Fruit fly (Drosophila melanogaster) whole organism, embryonic: ENCODE data around the gene wrm2.
A peak's percentile ranks its signal among the peaks of the same experiment; 100 is the strongest.

Experiments used
- CG10959 ChIP-seq: fragments of 200-800 bp; sonication (Bioruptor generic); IDR thresholded peaks from 2 replicates; pipeline ENCODE4 v1.3.6; 2022; ENCODE audit warnings: missing biosample characterization, missing genetic modification characterization
- CG12155 ChIP-seq: fragments of 200-800 bp; sonication (Bioruptor generic); optimal IDR thresholded peaks from 3 replicates; lab custom pipeline; 2016; ENCODE audit warnings: missing biosample characterization, missing genetic modification characterization
- CG1233 ChIP-seq: fragments of 200-800 bp; sonication (Bioruptor generic); optimal IDR thresholded peaks from 4 replicates; lab custom pipeline; 2018; ENCODE audit warnings: missing biosample characterization, mild to moderate bottlenecking, missing genetic modification characterization
- CG12744 ChIP-seq: fragments of 200-800 bp; sonication (Bioruptor generic); optimal IDR thresholded peaks from 2 replicates; lab custom pipeline; 2016; ENCODE audit warnings: missing biosample characterization, missing genetic modification characterization
- CG13424 ChIP-seq: fragments of 200-800 bp; sonication (Bioruptor generic); optimal IDR thresholded peaks from 2 replicates; lab custom pipeline; 2019; ENCODE audit warnings: missing biosample characterization, mild to moderate bottlenecking, missing genetic modification characterization, moderate library complexity
- CG14965 ChIP-seq: fragments of 200-800 bp; sonication (Bioruptor generic); optimal IDR thresholded peaks from 2 replicates; lab custom pipeline; 2016; ENCODE audit warnings: missing biosample characterization, missing genetic modification characterization, borderline replicate concordance
- CG17385 ChIP-seq: fragments of 200-800 bp; sonication (Bioruptor generic); optimal IDR thresholded peaks from 3 replicates; lab custom pipeline; 2018; ENCODE audit warnings: missing biosample characterization, mild to moderate bottlenecking, missing genetic modification characterization
- CG18011 ChIP-seq: fragments of 200-800 bp; sonication (Bioruptor generic); optimal IDR thresholded peaks from 2 replicates; lab custom pipeline; 2017; ENCODE audit warnings: missing biosample characterization, missing genetic modification characterization, mild to moderate bottlenecking, moderate library complexity, missing genotype
- CG2116 ChIP-seq: fragments of 200-800 bp; sonication (Bioruptor generic); optimal IDR thresholded peaks from 3 replicates; lab custom pipeline; 2018; ENCODE audit warnings: missing biosample characterization, mild to moderate bottlenecking, missing genetic modification characterization
- CG2199 ChIP-seq: fragments of 200-800 bp; sonication (Bioruptor generic); IDR thresholded peaks from 3 replicates; pipeline ENCODE4 v1.3.6; 2022; ENCODE audit warnings: missing biosample characterization, missing genetic modification characterization
- CG3065 ChIP-seq: fragments of 200-800 bp; sonication (Bioruptor generic); optimal IDR thresholded peaks from 2 replicates; lab custom pipeline; 2016; ENCODE audit warnings: missing biosample characterization, missing genetic modification characterization
- CG33213 ChIP-seq: fragments of 200-800 bp; sonication (Bioruptor generic); optimal IDR thresholded peaks from 3 replicates; lab custom pipeline; 2016; ENCODE audit warnings: missing biosample characterization, missing genetic modification characterization
- CG3726 ChIP-seq: fragments of 200-800 bp; sonication (Bioruptor generic); IDR thresholded peaks from 3 replicates; pipeline ENCODE4, ENCODE4 v1.3.6; 2022; ENCODE audit warnings: missing biosample characterization, missing genetic modification characterization
- CG3838 ChIP-seq: fragments of 200-800 bp; sonication (Bioruptor generic); optimal IDR thresholded peaks from 3 replicates; lab custom pipeline; 2016; ENCODE audit warnings: missing biosample characterization, missing genetic modification characterization
- CG4424 ChIP-seq: fragments of 200-800 bp; sonication (Bioruptor generic); optimal IDR thresholded peaks from 3 replicates; lab custom pipeline; 2016; ENCODE audit warnings: missing biosample characterization, missing genetic modification characterization
- CG5953 ChIP-seq: fragments of 200-800 bp; sonication (Bioruptor generic); IDR thresholded peaks from 2 replicates; pipeline ENCODE4 v1.3.6; 2022; ENCODE audit warnings: missing biosample characterization, missing genetic modification characterization
- CG7987 ChIP-seq: fragments of 200-800 bp; sonication (Bioruptor generic); optimal IDR thresholded peaks from 2 replicates; lab custom pipeline; 2018; ENCODE audit warnings: missing biosample characterization, mild to moderate bottlenecking, missing genetic modification characterization, moderate library complexity
- CG8359 ChIP-seq: fragments of 200-800 bp; sonication (Bioruptor generic); optimal IDR thresholded peaks from 2 replicates; lab custom pipeline; 2017; ENCODE audit warnings: missing biosample characterization, mild to moderate bottlenecking, missing genetic modification characterization, borderline replicate concordance
- CG8944 ChIP-seq: fragments of 200-800 bp; sonication (Bioruptor generic); optimal IDR thresholded peaks from 3 replicates; lab custom pipeline; 2016; ENCODE audit warnings: missing biosample characterization, missing genetic modification characterization
- Dbx ChIP-seq: fragments of 200-800 bp; sonication (Bioruptor generic); IDR thresholded peaks from 3 replicates; pipeline ENCODE4 v1.3.6; 2022; ENCODE audit warnings: missing biosample characterization, missing genetic modification characterization
- E2f2 ChIP-seq: fragments of 200-800 bp; sonication (Bioruptor generic); IDR thresholded peaks from 2 replicates; pipeline ENCODE4 v1.3.6; 2022; ENCODE audit warnings: missing biosample characterization, missing genetic modification characterization
- Fer1 ChIP-seq: fragments of 200-800 bp; sonication (Bioruptor generic); optimal IDR thresholded peaks from 2 replicates; lab custom pipeline; 2017; ENCODE audit warnings: missing biosample characterization, mild to moderate bottlenecking, missing genetic modification characterization
- Gug ChIP-seq: fragments of 200-800 bp; sonication (Bioruptor generic); IDR thresholded peaks from 4 replicates; pipeline ENCODE4 v1.3.6; 2022; ENCODE audit warnings: missing biosample characterization, missing genetic modification characterization
- Hr78 ChIP-seq, 2 experiments: fragments of 200-800 bp in 1 of 2; fragments of >200 bp in 1 of 2; sonication (Bioruptor generic) in 1 of 2; optimal IDR thresholded peaks; 2 replicates each; lab custom pipeline; 2017 to 2019; ENCODE audit warnings: missing biosample characterization in 2 of 2, missing genetic modification characterization in 2 of 2, mild to moderate bottlenecking in 1 of 2, moderate library complexity in 1 of 2
- Kr ChIP-seq: fragments of 200-800 bp; sonication (Bioruptor generic); optimal IDR thresholded peaks from 2 replicates; lab custom pipeline; 2017; ENCODE audit warnings: missing biosample characterization, mild to moderate bottlenecking, missing genetic modification characterization
- Lpt ChIP-seq: fragments of >200 bp; optimal IDR thresholded peaks from 2 replicates; lab custom pipeline; 2018; ENCODE audit warnings: missing biosample characterization, missing genetic modification characterization
- Max ChIP-seq: fragments of 200-800 bp; sonication (Bioruptor generic); optimal IDR thresholded peaks from 2 replicates; lab custom pipeline; 2016; ENCODE audit warnings: missing biosample characterization, mild to moderate bottlenecking, missing genetic modification characterization
- Med ChIP-seq: fragments of 200-800 bp; sonication (Bioruptor generic); peaks from one replicate; lab custom pipeline; 2016; ENCODE audit warnings: missing biosample characterization, missing genetic modification characterization, mild to moderate bottlenecking, inconsistent platforms, moderate library complexity
- Meics ChIP-seq: fragments of 200-800 bp; sonication (Bioruptor generic); optimal IDR thresholded peaks from 2 replicates; lab custom pipeline; 2017; ENCODE audit warnings: missing biosample characterization, mild to moderate bottlenecking, missing genetic modification characterization
- Scr ChIP-seq: fragments of 200-800 bp; sonication (Bioruptor generic); IDR thresholded peaks from 2 replicates; pipeline ENCODE4 v1.3.6; 2022; ENCODE audit warnings: missing biosample characterization, missing genetic modification characterization; ENCODE audit not compliant: partially characterized antibody
- ac ChIP-seq: fragments of 200-800 bp; sonication (Bioruptor generic); optimal IDR thresholded peaks from 3 replicates; lab custom pipeline; 2017; ENCODE audit warnings: missing biosample characterization, mild to moderate bottlenecking, missing genetic modification characterization
- amos ChIP-seq: fragments of 200-800 bp; sonication (Bioruptor generic); IDR thresholded peaks from 2 replicates; pipeline ENCODE4 v1.3.6; 2022; ENCODE audit warnings: missing biosample characterization, missing genetic modification characterization; ENCODE audit not compliant: partially characterized antibody
- ara ChIP-seq: fragments of 200-800 bp; sonication (Bioruptor generic); IDR thresholded peaks from 2 replicates; pipeline ENCODE4 v1.3.6; 2022; ENCODE audit warnings: missing biosample characterization, missing genetic modification characterization
- br ChIP-seq: fragments of >200 bp; optimal IDR thresholded peaks from 2 replicates; lab custom pipeline; 2017
- btn ChIP-seq: fragments of 200-800 bp; sonication (Bioruptor generic); optimal IDR thresholded peaks from 2 replicates; lab custom pipeline; 2016; ENCODE audit warnings: missing biosample characterization, missing genetic modification characterization
- dimm ChIP-seq: fragments of 200-800 bp; sonication (Bioruptor generic); IDR thresholded peaks from 2 replicates; pipeline ENCODE4 v1.3.6; 2022; ENCODE audit warnings: missing biosample characterization, missing genetic modification characterization
- eyg ChIP-seq: fragments of 200-800 bp; sonication (Bioruptor generic); optimal IDR thresholded peaks from 3 replicates; lab custom pipeline; 2016; ENCODE audit warnings: missing biosample characterization, missing genetic modification characterization
- grn ChIP-seq: fragments of 200-800 bp; sonication (Bioruptor generic); optimal IDR thresholded peaks from 3 replicates; lab custom pipeline; 2017; ENCODE audit warnings: missing biosample characterization, missing genetic modification characterization
- jigr1 ChIP-seq: fragments of 200-800 bp; sonication (Bioruptor generic); IDR thresholded peaks from 3 replicates; pipeline ENCODE4 v1.3.6; 2022; ENCODE audit warnings: missing biosample characterization, missing genetic modification characterization
- jumu ChIP-seq: fragments of 200-800 bp; sonication (Bioruptor generic); optimal IDR thresholded peaks from 3 replicates; lab custom pipeline; 2016; ENCODE audit warnings: missing biosample characterization, missing genetic modification characterization
- lola ChIP-seq, 3 experiments: fragments of >200 bp in 2 of 3; fragments of 200-800 bp in 1 of 3; sonication (Bioruptor generic) in 1 of 3; optimal IDR thresholded peaks; 2 replicates each; lab custom pipeline; 2017 to 2019; ENCODE audit warnings: missing biosample characterization in 3 of 3, missing genetic modification characterization in 3 of 3, mild to moderate bottlenecking in 1 of 3, moderate library complexity in 1 of 3
- onecut ChIP-seq: fragments of 200-800 bp; sonication (Bioruptor generic); IDR thresholded peaks from 2 replicates; pipeline ENCODE4 v1.3.6; 2022; ENCODE audit warnings: missing biosample characterization, missing genetic modification characterization
- pros ChIP-seq: fragments of 200-800 bp; sonication (Bioruptor generic); optimal IDR thresholded peaks from 3 replicates; lab custom pipeline; 2019; ENCODE audit warnings: missing biosample characterization, mild to moderate bottlenecking, missing genetic modification characterization, moderate library complexity
- row ChIP-seq: fragments of 200-800 bp; sonication (Bioruptor generic); IDR thresholded peaks from 3 replicates; pipeline ENCODE4 v1.3.6; 2022; ENCODE audit warnings: missing biosample characterization, missing genetic modification characterization
- salm ChIP-seq: fragments of 200-800 bp; sonication (Bioruptor generic); optimal IDR thresholded peaks from 2 replicates; lab custom pipeline; 2018; ENCODE audit warnings: missing biosample characterization, mild to moderate bottlenecking, missing genetic modification characterization
- sc ChIP-seq, 3 experiments: fragments of >200 bp in 2 of 3; fragments of 200-800 bp in 1 of 3; sonication (Bioruptor generic) in 1 of 3; optimal IDR thresholded peaks; 2 replicates in 2 of 3; 3 replicates in 1 of 3; lab custom pipeline; 2017; ENCODE audit warnings: mild to moderate bottlenecking in 1 of 3, missing biosample characterization in 1 of 3, missing genetic modification characterization in 1 of 3, missing genetic modification reagents in 1 of 3
- sd ChIP-seq: fragments of 200-800 bp; sonication (Bioruptor generic); optimal IDR thresholded peaks from 3 replicates; lab custom pipeline; 2018; ENCODE audit warnings: missing biosample characterization, mild to moderate bottlenecking, missing genetic modification characterization, moderate library complexity
- sqz ChIP-seq: fragments of 200-800 bp; sonication (Bioruptor generic); optimal IDR thresholded peaks from 3 replicates; lab custom pipeline; 2018; ENCODE audit warnings: missing biosample characterization, mild to moderate bottlenecking, missing genetic modification characterization
- tio ChIP-seq: fragments of 200-800 bp; sonication (Bioruptor generic); optimal IDR thresholded peaks from 2 replicates; lab custom pipeline; 2017; ENCODE audit warnings: missing biosample characterization, missing genetic modification characterization, inconsistent platforms
- zen ChIP-seq: fragments of 200-800 bp; sonication (Bioruptor generic); optimal IDR thresholded peaks from 3 replicates; lab custom pipeline; 2018; ENCODE audit warnings: missing biosample characterization, mild to moderate bottlenecking, missing genetic modification characterization, moderate library complexity
- zfh1 ChIP-seq: fragments of 200-800 bp; sonication (Bioruptor generic); IDR thresholded peaks from 3 replicates; pipeline ENCODE4 v1.3.6; 2022; ENCODE audit warnings: missing biosample characterization, missing genetic modification characterization

Gene wrm2

DNA sequence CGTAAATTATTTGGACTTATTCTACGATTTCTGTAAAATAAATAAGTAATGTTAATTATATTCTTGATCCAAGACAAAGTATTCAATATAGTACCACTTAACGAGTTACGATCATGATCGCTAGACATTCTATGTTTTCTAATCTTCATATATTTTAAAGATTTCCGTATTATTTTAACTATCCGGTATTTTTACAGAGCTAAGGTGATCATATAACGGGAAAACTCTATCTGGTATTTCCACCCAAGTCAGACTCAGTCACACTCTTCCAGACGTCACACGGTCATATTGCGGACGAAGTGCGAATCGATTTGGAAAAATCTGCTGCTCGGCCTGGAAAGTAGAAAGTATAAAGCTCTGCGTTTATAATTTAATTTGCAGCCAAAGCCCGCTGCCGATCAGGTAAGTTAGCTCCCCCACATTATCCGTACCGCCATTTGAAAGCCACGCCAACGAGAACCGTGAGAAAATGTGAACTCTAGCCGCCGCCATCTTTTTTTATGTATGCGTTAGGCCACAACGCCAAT, 4.3 kb upstream of the wrm2 start, which contains the start of the genes lark and eco (continued):
- TF ChIP-seq E2f2 (no peak; the same call in 1 of the 2 replicates), grn (GFP tag; lab: Kevin White, UChicago) (no peak), Dbx (GFP tag; lab: Robert Waterston, UW) (no peak), zfh1 (GFP tag; lab: Robert Waterston, UW) (no peak), CG13424 (tag; lab: Kevin White, UChicago) (no peak), CG3838 (GFP tag; lab: Kevin White, UChicago) (no peak), CG7987 (GFP tag; lab: Kevin White, UChicago) (no peak), CG18011 (GFP tag; lab: Kevin White, UChicago) (no peak), Fer1 (GFP tag; lab: Kevin White, UChicago) (peak; percentile 4), eyg (GFP tag; lab: Kevin White, UChicago) (no peak), CG8359 (GFP tag; lab: Kevin White, UChicago) (no peak), Kr (GFP tag; lab: Kevin White, UChicago) (no peak), ara (GFP tag; lab: Robert Waterston, UW) (no peak), sqz (no peak), CG10959 (GFP tag; lab: Robert Waterston, UW) (no peak), CG3726 (no peak), CG3065 (GFP tag; lab: Kevin White, UChicago) (no peak), amos (GFP tag; lab: Robert Waterston, UW) (peak; percentile 41; the same call in 1 of the 2 replicates), onecut (GFP tag; lab: Robert Waterston, UW) (peak; percentile 77), row (GFP tag; lab: Robert Waterston, UW) (peak; percentile 37; the same call in 2 of the 3 replicates), Gug (no peak), CG2199 (GFP tag; lab: Robert Waterston, UW) (no peak), btn (GFP tag; lab: Kevin White, UChicago) (no peak), Max (GFP tag; lab: Kevin White, UChicago) (no peak), CG33213 (GFP tag; lab: Kevin White, UChicago) (no peak), Lpt (no peak), CG14965 (GFP tag; lab: Kevin White, UChicago) (no peak), CG2116 (GFP tag; lab: Kevin White, UChicago) (peak; percentile 44), Scr (no peak), CG17385 (GFP tag; lab: Kevin White, UChicago) (peak; percentile 35), jigr1 (GFP tag; lab: Robert Waterston, UW) (no peak; the same call in 2 of the 3 replicates), CG12744 (GFP tag; lab: Kevin White, UChicago) (no peak), ac (GFP tag; lab: Kevin White, UChicago) (no peak), dimm (no peak), CG12155 (GFP tag; lab: Kevin White, UChicago) (no peak), CG8944 (GFP tag; lab: Kevin White, UChicago) (no peak), Med (GFP tag; lab: Kevin White, UChicago) (peak; percentile 67), Meics (GFP tag; lab: Kevin White, UChicago) (no peak), CG5953 (GFP tag; lab: Robert Waterston, UW) (no peak), Hr78 (GFP tag; optimal IDR thresholded peaks at IDR 0.05; lab: Kevin White, UChicago) (no peak), lola (GFP tag; optimal IDR thresholded peaks at IDR 0.05; lab: Kevin White, UChicago) (no peak), CG4424 (no peak), br (lab: Kevin White, UChicago) (no peak), zen (tag; lab: Kevin White, UChicago) (no peak), tio (no peak), sd (no peak), CG1233 (no peak), jumu (GFP tag; lab: Kevin White, UChicago) (no peak), pros (no peak), sc (optimal IDR thresholded peaks at IDR 0.05; lab: Kevin White, UChicago) (no peak), sc (GFP tag; optimal IDR thresholded peaks at IDR 0.05; lab: Kevin White, UChicago) (no peak), salm (tag; lab: Kevin White, UChicago) (no peak)
